Worm (Caenorhabditis elegans): ENCODE results near the gene srg-51.

ce11 chrIV:15122882-15123281 lies 17.9 kb downstream of the srg-51 start, which contains the start of gene M199.7:
- TF ChIP-seq ama-1 (optimal IDR thresholded peaks at IDR 0.05) (no peak), flt-1 (GFP tag; IDR thresholded peaks at IDR 0.05) (no peak), tbx-11 (GFP tag; IDR thresholded peaks at IDR 0.05) (no peak), F13C5.2 (tag; optimal IDR thresholded peaks at IDR 0.05) (no peak), ets-7 (tag; optimal IDR thresholded peaks at IDR 0.05) (no peak), pes-1 (GFP tag; IDR thresholded peaks at IDR 0.05) (no peak), sea-1 (GFP tag; conservative IDR thresholded peaks at IDR 0.05) (no peak), B0310.2 (tag; optimal IDR thresholded peaks at IDR 0.05) (no peak)
